Fruit fly (Drosophila melanogaster) Kc167 (cell line): Measurements from ENCODE around the gene cue.

ENCODE experiments used
- Myc ChIP-seq: fragments of >200 bp; optimal IDR thresholded peaks from 2 replicates; lab custom pipeline; 2017; ENCODE audit warnings: missing external identifiers
- Sin3A ChIP-seq: fragments of >200 bp; optimal IDR thresholded peaks from 2 replicates; lab custom pipeline; 2018; ENCODE audit warnings: missing external identifiers
- h ChIP-seq: fragments of >200 bp; optimal IDR thresholded peaks from 3 replicates; lab custom pipeline; 2018; ENCODE audit warnings: missing external identifiers
- insv ChIP-seq: fragments of >200 bp; optimal IDR thresholded peaks from 3 replicates; lab custom pipeline; 2018; ENCODE audit warnings: missing external identifiers
- psq ChIP-seq: fragments of >200 bp; optimal IDR thresholded peaks from 2 replicates; lab custom pipeline; 2017; ENCODE audit warnings: missing external identifiers
- ttk ChIP-seq: sonication (Bioruptor generic); optimal IDR thresholded peaks from 2 replicates; lab custom pipeline; 2017; ENCODE audit warnings: missing external identifiers

cue gene

dm6 chr3L:1464465-1464864 is 52.6 kb downstream of the cue start:
- TF ChIP-seq h (lab: Kevin White, UChicago) (no peak), insv (lab: Kevin White, UChicago) (no peak), psq (lab: Kevin White, UChicago) (no peak), Myc (no peak), Sin3A (no peak), ttk (lab: Kevin White, UChicago) (no peak)

dm6 chr3L:1463547-1463946 is 53.5 kb downstream of the cue start, which contains the start of gene rho:
TSS of gene rho (plus strand) at chr3L:1463811.
- TF ChIP-seq ttk (lab: Kevin White, UChicago) (no peak), Myc (no peak), Sin3A (no peak)

dm6 chr3L:1461831-1462230 is 55.2 kb downstream of the cue start:
- TF ChIP-seq ttk (lab: Kevin White, UChicago) (no peak), Myc (no peak), psq (lab: Kevin White, UChicago) (no peak), Sin3A (no peak), insv (lab: Kevin White, UChicago) (no peak), h (lab: Kevin White, UChicago) (no peak)

dm6 chr3L:1457998-1458728 is 58.9 kb downstream of the cue start:
- TF ChIP-seq h (lab: Kevin White, UChicago) (no peak), Myc (no peak), Sin3A (no peak), ttk (lab: Kevin White, UChicago) (no peak), psq (lab: Kevin White, UChicago) (no peak), insv (lab: Kevin White, UChicago) (no peak)

dm6 chr3L:1457281-1457680 is 59.8 kb downstream of the cue start:
- TF ChIP-seq Myc (no peak), h (lab: Kevin White, UChicago) (no peak), insv (lab: Kevin White, UChicago) (no peak)
